Worm (Caenorhabditis elegans) whole organism, mixed stage, embryonic: Measurements from ENCODE around the gene msp-152.
A peak's percentile ranks its signal among the peaks of the same experiment; 100 is the strongest.

Source experiments
- M03D4.4 ChIP-seq: sonication (generic microtip); optimal IDR thresholded peaks from 2 replicates; lab custom pipeline; 2017; ENCODE audit warnings: mild to moderate bottlenecking, missing genetic modification characterization, missing compliant biosample characterization
- bed-3 ChIP-seq: fragments of 200-800 bp; sonication (Bioruptor generic); optimal IDR thresholded peaks from 3 replicates; lab custom pipeline; 2018; ENCODE audit warnings: mild to moderate bottlenecking, missing genetic modification characterization, moderate library complexity, missing compliant biosample characterization
- blmp-1 ChIP-seq: fragments of 150-350 bp; optimal IDR thresholded peaks from 2 replicates; lab custom pipeline; 2014; ENCODE audit warnings: missing biosample characterization, missing genetic modification characterization
- ceh-39 ChIP-seq: fragments of 150-350 bp; optimal IDR thresholded peaks from 2 replicates; lab custom pipeline; 2014; ENCODE audit warnings: missing biosample characterization, missing genetic modification characterization
- ceh-43 ChIP-seq: fragments of 200-800 bp; sonication (Bioruptor generic); optimal IDR thresholded peaks from 2 replicates; lab custom pipeline; 2018; ENCODE audit warnings: mild to moderate bottlenecking, missing genetic modification characterization, moderate library complexity, missing compliant biosample characterization
- ceh-83 ChIP-seq: fragments of 200-800 bp; sonication (Bioruptor generic); optimal IDR thresholded peaks from 2 replicates; lab custom pipeline; 2018; ENCODE audit warnings: mild to moderate bottlenecking, missing genetic modification characterization, missing compliant biosample characterization
- ces-1 ChIP-seq: fragments of 150-350 bp; optimal IDR thresholded peaks from 2 replicates; lab custom pipeline; 2014; ENCODE audit warnings: missing biosample characterization, missing genetic modification reagents, missing genetic modification characterization
- drap-1 ChIP-seq: fragments of 200-800 bp; sonication (Bioruptor generic); optimal IDR thresholded peaks from 3 replicates; lab custom pipeline; 2018; ENCODE audit warnings: mild to moderate bottlenecking, missing genetic modification characterization, missing compliant biosample characterization
- elt-1 ChIP-seq: sonication (generic microtip); optimal IDR thresholded peaks from 2 replicates; lab custom pipeline; 2017; ENCODE audit warnings: missing genetic modification characterization, mild to moderate bottlenecking, missing compliant biosample characterization, antibody characterized with exemption, moderate library complexity, borderline replicate concordance; ENCODE audit not compliant: insufficient read depth
- elt-3 ChIP-seq: fragments of 150-350 bp; optimal IDR thresholded peaks from 2 replicates; lab custom pipeline; 2014; ENCODE audit warnings: missing biosample characterization, missing genetic modification characterization
- flh-1 ChIP-seq: fragments of 200-800 bp; sonication (Bioruptor generic); optimal IDR thresholded peaks from 2 replicates; lab custom pipeline; 2018; ENCODE audit warnings: mild to moderate bottlenecking, missing genetic modification characterization, moderate library complexity, missing compliant biosample characterization
- ham-2 ChIP-seq: fragments of 200-800 bp; sonication (Bioruptor generic); optimal IDR thresholded peaks from 2 replicates; lab custom pipeline; 2018; ENCODE audit warnings: mild to moderate bottlenecking, missing genetic modification characterization, missing compliant biosample characterization
- hlh-1 ChIP-seq: fragments of 150-350 bp; optimal IDR thresholded peaks from 2 replicates; lab custom pipeline; 2014; ENCODE audit warnings: missing biosample characterization, missing genetic modification reagents, missing genetic modification characterization
- lin-13 ChIP-seq: fragments of 150-350 bp; optimal IDR thresholded peaks from 2 replicates; lab custom pipeline; 2014; ENCODE audit warnings: missing biosample characterization, missing genetic modification characterization
- lin-32 ChIP-seq: fragments of 200-800 bp; sonication (Bioruptor generic); optimal IDR thresholded peaks from 2 replicates; lab custom pipeline; 2018; ENCODE audit warnings: mild to moderate bottlenecking, missing genetic modification characterization, missing compliant biosample characterization
- lsy-2 ChIP-seq: fragments of 150-350 bp; optimal IDR thresholded peaks from 2 replicates; lab custom pipeline; 2014; ENCODE audit warnings: missing biosample characterization, missing genetic modification characterization
- mls-2 ChIP-seq: sonication (generic microtip); optimal IDR thresholded peaks from 2 replicates; lab custom pipeline; 2016; ENCODE audit warnings: mild to moderate bottlenecking, missing genetic modification characterization, moderate library complexity, missing compliant biosample characterization
- nhr-12 ChIP-seq: fragments of 150-350 bp; optimal IDR thresholded peaks from 2 replicates; lab custom pipeline; 2014; ENCODE audit warnings: missing biosample characterization, missing genetic modification characterization
- nhr-2 ChIP-seq: fragments of 150-350 bp; optimal IDR thresholded peaks from 2 replicates; lab custom pipeline; 2014; ENCODE audit warnings: missing biosample characterization, missing genetic modification characterization
- nhr-237 ChIP-seq: fragments of 150-350 bp; optimal IDR thresholded peaks from 2 replicates; lab custom pipeline; 2014; ENCODE audit warnings: missing biosample characterization, missing genetic modification characterization
- nhr-28 ChIP-seq: fragments of 150-350 bp; optimal IDR thresholded peaks from 2 replicates; lab custom pipeline; 2014; ENCODE audit warnings: missing biosample characterization, missing genetic modification characterization
- nhr-76 ChIP-seq: sonication (generic microtip); optimal IDR thresholded peaks from 2 replicates; lab custom pipeline; 2017; ENCODE audit warnings: missing biosample characterization, missing genetic modification characterization
- pha-4 ChIP-seq: fragments of 150-350 bp; optimal IDR thresholded peaks from 2 replicates; lab custom pipeline; 2018; ENCODE audit warnings: missing biosample characterization, missing genetic modification reagents, missing genetic modification characterization
- sem-2 ChIP-seq: fragments of 200-800 bp; sonication (Bioruptor generic); optimal IDR thresholded peaks from 2 replicates; lab custom pipeline; 2018; ENCODE audit warnings: mild to moderate bottlenecking, missing genetic modification characterization, missing compliant biosample characterization
- snpc-4 ChIP-seq: fragments of 150-350 bp; optimal IDR thresholded peaks from 2 replicates; lab custom pipeline; 2014; ENCODE audit warnings: missing biosample characterization, missing genetic modification characterization
- sptf-1 ChIP-seq: sonication (generic microtip); optimal IDR thresholded peaks from 2 replicates; lab custom pipeline; 2017; ENCODE audit warnings: mild to moderate bottlenecking, missing genetic modification characterization, moderate library complexity, missing compliant biosample characterization
- tbx-8 ChIP-seq: fragments of 200-800 bp; sonication (Bioruptor generic); optimal IDR thresholded peaks from 2 replicates; lab custom pipeline; 2018; ENCODE audit warnings: mild to moderate bottlenecking, missing genetic modification characterization, moderate library complexity, missing compliant biosample characterization
- unc-120 ChIP-seq: sonication (generic microtip); optimal IDR thresholded peaks from 2 replicates; lab custom pipeline; 2017; ENCODE audit warnings: missing genetic modification characterization, missing compliant biosample characterization; ENCODE audit not compliant: poor library complexity, severe bottlenecking
- unc-39 ChIP-seq: fragments of 150-350 bp; optimal IDR thresholded peaks from 2 replicates; lab custom pipeline; 2014; ENCODE audit warnings: missing biosample characterization, missing genetic modification characterization
- unc-62 ChIP-seq: fragments of 150-350 bp; optimal IDR thresholded peaks from 2 replicates; lab custom pipeline; 2014; ENCODE audit warnings: missing biosample characterization, missing genetic modification reagents, missing genetic modification characterization
- zip-8 ChIP-seq: fragments of 150-350 bp; optimal IDR thresholded peaks from 2 replicates; lab custom pipeline; 2014; ENCODE audit warnings: missing biosample characterization, missing genetic modification characterization
- ztf-11 ChIP-seq: fragments of 150-350 bp; optimal IDR thresholded peaks from 2 replicates; lab custom pipeline; 2014; ENCODE audit warnings: missing biosample characterization, missing genetic modification characterization

Gene msp-152

ce11 chrII:4966576-4966975, 33.7 kb downstream of the msp-152 start:
- TF ChIP-seq ceh-83 (no peak), ham-2 (no peak), ztf-11 (tag; lab: Kevin White, UChicago) (no peak), ces-1 (no peak), nhr-2 (tag; lab: Kevin White, UChicago) (no peak), elt-1 (tag; lab: Kevin White, UChicago) (no peak), pha-4 (tag; lab: Kevin White, UChicago) (no peak), ceh-43 (no peak), sptf-1 (tag; lab: Kevin White, UChicago) (no peak), nhr-12 (tag; lab: Kevin White, UChicago) (no peak), bed-3 (GFP tag; lab: Kevin White, UChicago) (no peak), M03D4.4 (no peak), unc-39 (tag; lab: Kevin White, UChicago) (no peak), zip-8 (no peak), nhr-28 (tag; lab: Kevin White, UChicago) (no peak), unc-62 (GFP tag; lab: Kevin White, UChicago) (no peak), flh-1 (GFP tag; lab: Kevin White, UChicago) (no peak), unc-120 (tag; lab: Kevin White, UChicago) (no peak)
- TF ChIP-seq, all 35 proteins: peak for 0

ce11 chrII:4967636-4968035, 34.8 kb downstream of the msp-152 start:
- TF ChIP-seq lin-13 (tag; lab: Kevin White, UChicago) (no peak), pha-4 (tag; lab: Kevin White, UChicago) (no peak), unc-62 (GFP tag; lab: Kevin White, UChicago) (no peak), ceh-39 (tag; lab: Kevin White, UChicago) (no peak), tbx-8 (no peak), ham-2 (no peak), M03D4.4 (no peak), nhr-12 (tag; lab: Kevin White, UChicago) (no peak), zip-8 (no peak), ces-1 (no peak), nhr-237 (tag; lab: Kevin White, UChicago) (no peak), ztf-11 (tag; lab: Kevin White, UChicago) (no peak), nhr-76 (no peak), hlh-1 (no peak), elt-1 (tag; lab: Kevin White, UChicago) (no peak), blmp-1 (tag; lab: Kevin White, UChicago) (no peak), snpc-4 (tag; lab: Kevin White, UChicago) (no peak), sem-2 (GFP tag; lab: Kevin White, UChicago) (no peak), lin-32 (no peak), mls-2 (tag; lab: Kevin White, UChicago) (no peak)
- TF ChIP-seq, all 35 proteins: peak for 0

ce11 chrII:4968863-4969262, 36.0 kb downstream of the msp-152 start, which contains the start of gene shc-2:
Gene shc-2, plus strand, starts transcription at chrII:4969163.
- TF ChIP-seq ceh-83 = no peak
- TF ChIP-seq pha-4 (tag; lab: Kevin White, UChicago) = no peak
- TF ChIP-seq elt-3 (tag; lab: Kevin White, UChicago) = no peak
- no peak for TF ChIP-seq ces-1
- no peak for TF ChIP-seq lin-32
- TF ChIP-seq drap-1 (GFP tag; lab: Kevin White, UChicago) = no peak
- TF ChIP-seq nhr-76 = no peak
- TF ChIP-seq snpc-4 (tag; lab: Kevin White, UChicago) = no peak
- TF ChIP-seq, all 35 proteins: peak for 0

- TF ChIP-seq lin-32 = peak; percentile 54
- TF ChIP-seq snpc-4 (tag; lab: Kevin White, UChicago) = no peak
- no peak for TF ChIP-seq ceh-43
- no peak for TF ChIP-seq lsy-2
These were observed 41.7 kb downstream of the msp-152 start for ce11 chrII:4974448-4974951.

ce11 chrII:4975311-4975710, 42.5 kb downstream of the msp-152 start:
- TF ChIP-seq unc-62 (GFP tag; lab: Kevin White, UChicago) (no peak), pha-4 (tag; lab: Kevin White, UChicago) (peak; percentile 24), nhr-2 (tag; lab: Kevin White, UChicago) (peak; percentile 67)
